Fruit fly (Drosophila melanogaster): ENCODE results near the gene CG10559.

DNA sequence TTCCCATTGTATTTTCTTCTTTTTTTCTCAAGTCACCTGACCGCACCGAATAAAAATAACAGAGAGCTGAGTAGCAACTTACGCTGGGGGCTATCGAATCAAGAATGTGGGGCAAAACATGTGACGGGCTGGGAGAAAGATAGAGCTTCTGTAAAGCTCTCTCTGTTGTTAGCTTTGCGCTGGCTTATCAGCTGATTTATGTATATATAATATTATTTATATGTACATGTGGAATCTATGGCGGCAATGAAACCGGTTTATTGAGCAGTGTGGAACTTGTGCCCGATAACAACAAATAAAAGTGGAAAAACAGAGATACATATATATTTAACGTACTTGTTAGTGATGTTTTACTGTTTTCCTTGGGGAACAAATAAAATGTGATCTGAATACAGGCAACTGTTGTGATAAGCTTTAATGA is 23.0 kb downstream of the CG10559 start, which contains the start of gene CG31098:
- peak; percentile 90 for TF ChIP-seq Mnt (GFP tag; optimal IDR thresholded peaks at IDR 0.05)
- TF ChIP-seq ovo (GFP tag; optimal IDR thresholded peaks at IDR 0.05) = peak; percentile 41

Measured in whole organism, adult.